Fruit fly (Drosophila melanogaster) whole organism, wandering third instar larva: ENCODE measurements around the gene CG32079.

ENCODE experiments used
- CG32264 ChIP-seq: fragments of 200-800 bp; sonication (Bioruptor generic); optimal IDR thresholded peaks from 2 replicates; lab custom pipeline; 2016; ENCODE audit warnings: missing biosample characterization, missing genetic modification characterization
- CG9705 ChIP-seq: fragments of 200-800 bp; sonication (Bioruptor generic); optimal IDR thresholded peaks from 2 replicates; lab custom pipeline; 2018; ENCODE audit warnings: missing biosample characterization, mild to moderate bottlenecking, missing genetic modification characterization
- CrebA ChIP-seq: fragments of 200-800 bp; sonication (Bioruptor generic); optimal IDR thresholded peaks from 2 replicates; lab custom pipeline; 2016; ENCODE audit warnings: missing biosample characterization, mild to moderate bottlenecking, missing genetic modification characterization, borderline replicate concordance
- Hnf4 ChIP-seq: fragments of 200-800 bp; sonication (Bioruptor generic); optimal IDR thresholded peaks from 2 replicates; lab custom pipeline; 2016; ENCODE audit warnings: missing biosample characterization, mild to moderate bottlenecking, missing genetic modification characterization
- Hr78 ChIP-seq: fragments of >200 bp; optimal IDR thresholded peaks from 2 replicates; lab custom pipeline; 2017; ENCODE audit warnings: missing biosample characterization, missing genetic modification characterization
- Myc ChIP-seq: fragments of >200 bp; optimal IDR thresholded peaks from 2 replicates; lab custom pipeline; 2017
- N ChIP-seq: fragments of >200 bp; optimal IDR thresholded peaks from 2 replicates; lab custom pipeline; 2018; ENCODE audit warnings: missing biosample characterization, missing external identifiers, missing genetic modification characterization
- OdsH ChIP-seq: fragments of 200-800 bp; sonication (Bioruptor generic); optimal IDR thresholded peaks from 2 replicates; lab custom pipeline; 2016; ENCODE audit warnings: missing biosample characterization, mild to moderate bottlenecking, missing genetic modification characterization
- Rel ChIP-seq, 2 experiments: fragments of 200-800 bp; sonication (Bioruptor generic) in 1 of 2; optimal IDR thresholded peaks; 2 replicates in 1 of 2; 3 replicates in 1 of 2; lab custom pipeline; 2016 to 2019; ENCODE audit warnings: mild to moderate bottlenecking in 2 of 2, missing biosample characterization in 2 of 2, missing genetic modification characterization in 2 of 2, moderate library complexity in 1 of 2
- br ChIP-seq: fragments of 200-800 bp; sonication (Bioruptor generic); optimal IDR thresholded peaks from 2 replicates; lab custom pipeline; 2016; ENCODE audit warnings: missing biosample characterization, missing genetic modification characterization
- ey ChIP-seq: fragments of 200-800 bp; sonication (Bioruptor generic); optimal IDR thresholded peaks from 2 replicates; lab custom pipeline; 2016; ENCODE audit warnings: missing biosample characterization, missing genetic modification characterization
- lola ChIP-seq: fragments of >200 bp; optimal IDR thresholded peaks from 2 replicates; lab custom pipeline; 2017; ENCODE audit warnings: missing biosample characterization, missing genetic modification characterization
- psq ChIP-seq: fragments of 200-800 bp; sonication (Bioruptor generic); optimal IDR thresholded peaks from 3 replicates; lab custom pipeline; 2017; ENCODE audit warnings: missing biosample characterization, mild to moderate bottlenecking, missing genetic modification characterization, moderate library complexity
- usp ChIP-seq: fragments of >200 bp; optimal IDR thresholded peaks from 2 replicates; lab custom pipeline; 2017; ENCODE audit warnings: missing biosample characterization, missing genetic modification characterization

DNA sequence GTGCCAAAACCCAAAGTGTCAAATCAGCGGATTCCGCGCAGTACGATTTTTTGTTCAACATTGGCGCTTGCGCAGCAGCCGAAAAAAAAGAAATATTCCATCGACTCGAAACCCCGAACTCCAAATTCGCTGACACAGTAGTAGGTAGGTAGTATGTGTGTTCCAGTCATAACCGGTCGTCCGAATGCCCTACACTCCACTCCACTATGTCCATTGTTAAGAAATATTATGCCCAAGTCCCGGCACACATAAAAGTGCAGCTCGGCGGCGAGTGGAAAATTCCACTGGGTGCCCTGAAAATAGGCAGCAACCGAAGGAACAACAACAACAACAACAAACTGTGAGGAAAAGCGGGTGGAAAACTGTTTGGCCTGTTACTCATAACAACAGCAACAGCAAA, 19.6 kb downstream of the CG32079 start:
- no peak for TF ChIP-seq N (GFP tag; lab: Kevin White, UChicago)
- no peak for TF ChIP-seq CG9705 (GFP tag; lab: Kevin White, UChicago)
- no peak for TF ChIP-seq Hnf4
- no peak for TF ChIP-seq Hr78 (GFP tag; lab: Kevin White, UChicago)
- no peak for TF ChIP-seq Rel (GFP tag; optimal IDR thresholded peaks at IDR 0.05; lab: Kevin White, UChicago)
- no peak for TF ChIP-seq Rel (tag; optimal IDR thresholded peaks at IDR 0.05; lab: Kevin White, UChicago)
- no peak for TF ChIP-seq lola
- no peak for TF ChIP-seq ey (GFP tag; lab: Kevin White, UChicago)
- TF ChIP-seq usp (GFP tag; lab: Kevin White, UChicago), result no peak
- TF ChIP-seq OdsH (GFP tag; lab: Kevin White, UChicago), result no peak
- no peak for TF ChIP-seq Myc (lab: Kevin White, UChicago)
- no peak for TF ChIP-seq CrebA (GFP tag; lab: Kevin White, UChicago)
- no peak for TF ChIP-seq psq (GFP tag; lab: Kevin White, UChicago)
- no peak for TF ChIP-seq CG32264
- no peak for TF ChIP-seq br (GFP tag; lab: Kevin White, UChicago)
